Fruit fly (Drosophila melanogaster): Measurements from ENCODE around the gene PGAP5.
A peak's percentile ranks its signal among the peaks of the same experiment; 100 is the strongest.

PGAP5 gene

dm6 chr2L:8198757-8199156 lies at the start of gene PGAP5 (continued):
- TF ChIP-seq Dbx (GFP tag; IDR thresholded peaks at IDR 0.05): peak; percentile 76; the same call in 2 of the 3 replicates
- no peak for TF ChIP-seq odd (GFP tag; optimal IDR thresholded peaks at IDR 0.05)
- TF ChIP-seq GATAe (GFP tag; conservative IDR thresholded peaks at IDR 0.05): no peak
- TF ChIP-seq sens (GFP tag): peak; percentile 84
- TF ChIP-seq CG4854 (GFP tag; optimal IDR thresholded peaks at IDR 0.05): peak; percentile 2
- peak; percentile 95 for TF ChIP-seq sna (GFP tag; IDR thresholded peaks at IDR 0.05; ENCODE audit: partially characterized antibody)
- no peak for TF ChIP-seq Six4 (GFP tag; optimal IDR thresholded peaks at IDR 0.05)
- TF ChIP-seq CG16863 (GFP tag; optimal IDR thresholded peaks at IDR 0.05): peak; percentile 34
- TF ChIP-seq CG7556 (GFP tag; optimal IDR thresholded peaks at IDR 0.05): no peak
- peak; percentile 30 for TF ChIP-seq gfzf (GFP tag; optimal IDR thresholded peaks at IDR 0.05)
- no peak for TF ChIP-seq Asciz (GFP tag; optimal IDR thresholded peaks at IDR 0.05)
- peak; percentile 84 for TF ChIP-seq pzg (GFP tag; optimal IDR thresholded peaks at IDR 0.05)
- TF ChIP-seq Dll (GFP tag; IDR thresholded peaks at IDR 0.05; ENCODE audit: partially characterized antibody): peak; percentile 96
- no peak for TF ChIP-seq Mes4 (GFP tag; optimal IDR thresholded peaks at IDR 0.05)
- peak; percentile 2 for TF ChIP-seq zfh2 (GFP tag; optimal IDR thresholded peaks at IDR 0.05)
- peak; percentile 22; the same call in 1 of the 2 replicates for TF ChIP-seq aop (GFP tag; IDR thresholded peaks at IDR 0.05)
- peak; percentile 29 for TF ChIP-seq CG12155 (GFP tag; optimal IDR thresholded peaks at IDR 0.05)
- peak; percentile 74; the same call in 2 of the 3 replicates for TF ChIP-seq mld (GFP tag; IDR thresholded peaks at IDR 0.05; ENCODE audit: partially characterized antibody)
- peak; percentile 42; the same call in 1 of the 2 replicates for TF ChIP-seq slbo (GFP tag; IDR thresholded peaks at IDR 0.05)
- TF ChIP-seq Abd-B (GFP tag; optimal IDR thresholded peaks at IDR 0.05): no peak
- peak; percentile 93 for TF ChIP-seq Scr (GFP tag; IDR thresholded peaks at IDR 0.05; ENCODE audit: partially characterized antibody)
- TF ChIP-seq Rfx (GFP tag; IDR thresholded peaks at IDR 0.05): peak; percentile 63; the same call in 1 of the 2 replicates
- TF ChIP-seq hbn (GFP tag; IDR thresholded peaks at IDR 0.05; ENCODE audit: partially characterized antibody): peak; percentile 98
- peak; percentile 94 for TF ChIP-seq CG6791 (GFP tag; IDR thresholded peaks at IDR 0.05; ENCODE audit: partially characterized antibody)
- no peak for TF ChIP-seq D19A (tag; optimal IDR thresholded peaks at IDR 0.05)
- peak; percentile 91 for TF ChIP-seq Sry-δ (GFP tag; optimal IDR thresholded peaks at IDR 0.05)
- TF ChIP-seq CG10462 (GFP tag; optimal IDR thresholded peaks at IDR 0.05): no peak
- TF ChIP-seq CG13624 (GFP tag; optimal IDR thresholded peaks at IDR 0.05): peak; percentile 19
- no peak for TF ChIP-seq emc (GFP tag; optimal IDR thresholded peaks at IDR 0.05)
- no peak for TF ChIP-seq CTCF (GFP tag; optimal IDR thresholded peaks at IDR 0.05)
- peak; percentile 97 for TF ChIP-seq amos (GFP tag; IDR thresholded peaks at IDR 0.05; ENCODE audit: partially characterized antibody)
- peak in 1 of 2 experiments; percentile 2 for TF ChIP-seq crp (GFP tag; optimal IDR thresholded peaks at IDR 0.05)
- peak; percentile 74 for TF ChIP-seq CG3847 (GFP tag; IDR thresholded peaks at IDR 0.05)
- TF ChIP-seq pan (optimal IDR thresholded peaks at IDR 0.05): no peak
- no peak for TF ChIP-seq pan (GFP tag; optimal IDR thresholded peaks at IDR 0.05 in 1 of 2, IDR thresholded peaks at IDR 0.05 in 1 of 2)
- TF ChIP-seq CG2875 (GFP tag; optimal IDR thresholded peaks at IDR 0.05): no peak
- TF ChIP-seq Eip74EF (GFP tag; optimal IDR thresholded peaks at IDR 0.05): no peak
- TF ChIP-seq Opbp (GFP tag; IDR thresholded peaks at IDR 0.05; ENCODE audit: partially characterized antibody): peak; percentile 93
- no peak for TF ChIP-seq CG7271 (tag; optimal IDR thresholded peaks at IDR 0.05)
- no peak for TF ChIP-seq CG31224 (GFP tag; IDR thresholded peaks at IDR 0.05)
- TF ChIP-seq E2f2 (GFP tag; IDR thresholded peaks at IDR 0.05): peak; percentile 99
- peak; percentile 91 for TF ChIP-seq knrl (GFP tag; IDR thresholded peaks at IDR 0.05; ENCODE audit: partially characterized antibody)
- TF ChIP-seq Dip2 (GFP tag; IDR thresholded peaks at IDR 0.05): no peak
- peak; percentile 92 for TF ChIP-seq CG42726 (GFP tag; IDR thresholded peaks at IDR 0.05; ENCODE audit: partially characterized antibody)
- TF ChIP-seq CG18011 (GFP tag; optimal IDR thresholded peaks at IDR 0.05): peak; percentile 10
- TF ChIP-seq D19B (GFP tag; optimal IDR thresholded peaks at IDR 0.05): no peak
- TF ChIP-seq Bgb (GFP tag; IDR thresholded peaks at IDR 0.05; ENCODE audit: partially characterized antibody): peak; percentile 95
- peak; percentile 85 for TF ChIP-seq CG7963 (GFP tag; IDR thresholded peaks at IDR 0.05; ENCODE audit: partially characterized antibody)
- TF ChIP-seq ato (GFP tag; IDR thresholded peaks at IDR 0.05; ENCODE audit: partially characterized antibody): peak; percentile 85
- TF ChIP-seq hb (GFP tag; IDR thresholded peaks at IDR 0.05; ENCODE audit: partially characterized antibody): peak; percentile 79
